Fruit fly (Drosophila melanogaster) whole organism, embryonic: ENCODE measurements around the gene Trim9.

Experiments
- CG12071 ChIP-seq: fragments of 200-800 bp; sonication (Bioruptor generic); optimal IDR thresholded peaks from 3 replicates; lab custom pipeline; 2018; ENCODE audit warnings: missing biosample characterization, mild to moderate bottlenecking, missing genetic modification characterization
- CG16863 ChIP-seq: fragments of 200-800 bp; sonication (Bioruptor generic); optimal IDR thresholded peaks from 3 replicates; lab custom pipeline; 2016; ENCODE audit warnings: missing biosample characterization, missing genetic modification characterization
- CG17912 ChIP-seq: fragments of 200-800 bp; sonication (Bioruptor generic); optimal IDR thresholded peaks from 2 replicates; lab custom pipeline; 2018; ENCODE audit warnings: missing biosample characterization, mild to moderate bottlenecking, missing genetic modification characterization
- CG18262 ChIP-seq: fragments of 200-800 bp; optimal IDR thresholded peaks from 3 replicates; lab custom pipeline; 2019; ENCODE audit warnings: missing biosample characterization, mild to moderate bottlenecking, missing genetic modification characterization, moderate library complexity
- CG3065 ChIP-seq: fragments of 200-800 bp; sonication (Bioruptor generic); optimal IDR thresholded peaks from 2 replicates; lab custom pipeline; 2016; ENCODE audit warnings: missing biosample characterization, missing genetic modification characterization
- CG31365 ChIP-seq: fragments of 200-800 bp; sonication (Bioruptor generic); optimal IDR thresholded peaks from 2 replicates; lab custom pipeline; 2018; ENCODE audit warnings: missing biosample characterization, mild to moderate bottlenecking, missing genetic modification characterization
- CG3995 ChIP-seq: fragments of 200-800 bp; sonication (Bioruptor generic); optimal IDR thresholded peaks from 3 replicates; lab custom pipeline; 2016; ENCODE audit warnings: missing biosample characterization, missing genetic modification characterization
- CG5180 ChIP-seq: fragments of 200-800 bp; sonication (Bioruptor generic); optimal IDR thresholded peaks from 3 replicates; lab custom pipeline; 2017; ENCODE audit warnings: missing biosample characterization, missing genetic modification characterization, mild to moderate bottlenecking, moderate library complexity, missing genetic modification reagents
- CG6854 ChIP-seq: fragments of 200-800 bp; sonication (Bioruptor generic); optimal IDR thresholded peaks from 3 replicates; lab custom pipeline; 2017; ENCODE audit warnings: missing biosample characterization, mild to moderate bottlenecking, missing genetic modification characterization
- CG7357 ChIP-seq: fragments of 200-800 bp; sonication (Bioruptor generic); IDR thresholded peaks from 3 replicates; pipeline ENCODE4 v1.3.6; 2022; ENCODE audit warnings: missing biosample characterization, missing genetic modification characterization
- CG7372 ChIP-seq: fragments of 200-800 bp; sonication (Bioruptor generic); IDR thresholded peaks from 2 replicates; pipeline ENCODE4 v1.3.6; 2022; ENCODE audit warnings: missing biosample characterization, missing genetic modification characterization
- CG8478 ChIP-seq: fragments of >200 bp; optimal IDR thresholded peaks from 2 replicates; lab custom pipeline; 2018
- Dfd ChIP-seq, 2 experiments: fragments of >200 bp; optimal IDR thresholded peaks; 2 replicates each; lab custom pipeline; 2017; ENCODE audit warnings: missing biosample characterization in 2 of 2, missing genetic modification characterization in 2 of 2
- Dip2 ChIP-seq: fragments of 200-800 bp; sonication (Bioruptor generic); IDR thresholded peaks from 2 replicates; pipeline ENCODE4 v1.3.6; 2022; ENCODE audit warnings: missing biosample characterization, missing genetic modification characterization
- Dp ChIP-seq: fragments of 200-800 bp; sonication (Bioruptor generic); optimal IDR thresholded peaks from 2 replicates; lab custom pipeline; 2018; ENCODE audit warnings: missing biosample characterization, mild to moderate bottlenecking, missing genetic modification characterization, moderate library complexity
- Dref ChIP-seq: fragments of 200-800 bp; sonication (Bioruptor generic); IDR thresholded peaks from 2 replicates; pipeline ENCODE4 v1.3.6; 2022; ENCODE audit warnings: missing biosample characterization, missing genetic modification characterization
- Ets65A ChIP-seq: fragments of 200-800 bp; sonication (Bioruptor generic); peaks from one replicate; lab custom pipeline; 2016; ENCODE audit warnings: missing biosample characterization, missing genetic modification characterization
- H15 ChIP-seq: fragments of 200-800 bp; sonication (Bioruptor generic); IDR thresholded peaks from 3 replicates; pipeline ENCODE4 v1.3.6; 2022; ENCODE audit warnings: missing biosample characterization, missing genetic modification characterization
- HLHmδ ChIP-seq: fragments of 200-800 bp; sonication (Bioruptor generic); optimal IDR thresholded peaks from 2 replicates; lab custom pipeline; 2018; ENCODE audit warnings: missing biosample characterization, mild to moderate bottlenecking, missing genetic modification characterization, moderate library complexity
- Hmr ChIP-seq: fragments of 200-800 bp; sonication (Bioruptor generic); optimal IDR thresholded peaks from 3 replicates; lab custom pipeline; 2017; ENCODE audit warnings: mild to moderate bottlenecking, missing biosample characterization, missing genetic modification reagents, missing genetic modification characterization
- MESR4 ChIP-seq: fragments of 200-800 bp; sonication (Bioruptor generic); optimal IDR thresholded peaks from 2 replicates; lab custom pipeline; 2018; ENCODE audit warnings: missing biosample characterization, mild to moderate bottlenecking, missing genetic modification characterization, moderate library complexity
- Med ChIP-seq: fragments of 200-800 bp; sonication (Bioruptor generic); peaks from one replicate; lab custom pipeline; 2016; ENCODE audit warnings: missing biosample characterization, missing genetic modification characterization, mild to moderate bottlenecking, inconsistent platforms, moderate library complexity
- NFAT ChIP-seq: fragments of 200-800 bp; sonication (Bioruptor generic); IDR thresholded peaks from 2 replicates; pipeline ENCODE4 v1.3.6; 2022; ENCODE audit warnings: missing biosample characterization, missing genetic modification characterization
- Neu2 ChIP-seq: fragments of 200-800 bp; sonication (Bioruptor generic); optimal IDR thresholded peaks from 3 replicates; lab custom pipeline; 2016; ENCODE audit warnings: missing biosample characterization, missing genetic modification characterization, borderline replicate concordance
- Oli ChIP-seq: fragments of 200-800 bp; sonication (Bioruptor generic); optimal IDR thresholded peaks from 2 replicates; lab custom pipeline; 2018; ENCODE audit warnings: missing biosample characterization, mild to moderate bottlenecking, missing genetic modification characterization, moderate library complexity
- Opbp ChIP-seq: fragments of 200-800 bp; sonication (Bioruptor generic); IDR thresholded peaks from 3 replicates; pipeline ENCODE4 v1.3.6; 2022; ENCODE audit warnings: missing biosample characterization, missing genetic modification characterization; ENCODE audit not compliant: partially characterized antibody
- Optix ChIP-seq: fragments of 200-800 bp; sonication (Bioruptor generic); IDR thresholded peaks from 3 replicates; pipeline ENCODE4 v1.3.6; 2022; ENCODE audit warnings: missing biosample characterization, missing genetic modification characterization
- Ssrp ChIP-seq: fragments of 200-800 bp; sonication (Bioruptor generic); optimal IDR thresholded peaks from 2 replicates; lab custom pipeline; 2018; ENCODE audit warnings: missing biosample characterization, mild to moderate bottlenecking, missing genetic modification characterization, moderate library complexity
- abd-A ChIP-seq: fragments of 200-800 bp; sonication (Bioruptor generic); optimal IDR thresholded peaks from 3 replicates; lab custom pipeline; 2019; ENCODE audit warnings: missing biosample characterization, mild to moderate bottlenecking, missing genetic modification characterization, moderate library complexity
- ash1 ChIP-seq: fragments of 200-800 bp; sonication (Bioruptor generic); optimal IDR thresholded peaks from 2 replicates; lab custom pipeline; 2018; ENCODE audit warnings: missing biosample characterization, mild to moderate bottlenecking, missing genetic modification characterization
- btn ChIP-seq: fragments of 200-800 bp; sonication (Bioruptor generic); optimal IDR thresholded peaks from 2 replicates; lab custom pipeline; 2016; ENCODE audit warnings: missing biosample characterization, missing genetic modification characterization
- caup ChIP-seq: fragments of 200-800 bp; sonication (Bioruptor generic); optimal IDR thresholded peaks from 3 replicates; lab custom pipeline; 2017; ENCODE audit warnings: missing biosample characterization, mild to moderate bottlenecking, missing genetic modification characterization, moderate library complexity; ENCODE audit not compliant: severe bottlenecking
- dati ChIP-seq: fragments of 200-800 bp; sonication (Bioruptor generic); IDR thresholded peaks from 2 replicates; pipeline ENCODE4 v1.3.6; 2022; ENCODE audit warnings: missing biosample characterization, missing genetic modification characterization
- dm ChIP-seq: fragments of 200-800 bp; sonication (Bioruptor generic); optimal IDR thresholded peaks from 3 replicates; lab custom pipeline; 2016; ENCODE audit warnings: missing biosample characterization, missing genetic modification characterization
- dmrt99B ChIP-seq: fragments of 200-800 bp; sonication (Bioruptor generic); optimal IDR thresholded peaks from 2 replicates; lab custom pipeline; 2018; ENCODE audit warnings: missing biosample characterization, mild to moderate bottlenecking, missing genetic modification characterization, moderate library complexity
- eve ChIP-seq, 2 experiments: fragments of >200 bp; optimal IDR thresholded peaks; 2 replicates each; lab custom pipeline; 2017; ENCODE audit warnings: missing biosample characterization in 2 of 2, missing genetic modification characterization in 2 of 2
- grau ChIP-seq: fragments of 200-800 bp; optimal IDR thresholded peaks from 3 replicates; lab custom pipeline; 2019; ENCODE audit warnings: missing biosample characterization, mild to moderate bottlenecking, missing genetic modification characterization, moderate library complexity
- h ChIP-seq: fragments of >200 bp; optimal IDR thresholded peaks from 2 replicates; lab custom pipeline; 2017
- lov ChIP-seq, 2 experiments: fragments of 200-800 bp in 1 of 2; fragments of >200 bp in 1 of 2; sonication (Bioruptor generic) in 1 of 2; IDR thresholded peaks in 1 of 2; optimal IDR thresholded peaks in 1 of 2; 2 replicates in 1 of 2; 3 replicates in 1 of 2; pipeline versions ENCODE4 v1.3.6 to Lab custom; 2017 to 2022; ENCODE audit warnings: missing biosample characterization in 1 of 2, missing genetic modification characterization in 1 of 2
- maf-S ChIP-seq: fragments of 200-800 bp; sonication (Bioruptor generic); optimal IDR thresholded peaks from 2 replicates; lab custom pipeline; 2016; ENCODE audit warnings: missing biosample characterization, missing genetic modification characterization
- nmo ChIP-seq: fragments of 200-800 bp; sonication (Bioruptor generic); optimal IDR thresholded peaks from 2 replicates; lab custom pipeline; 2018; ENCODE audit warnings: missing biosample characterization, mild to moderate bottlenecking, missing genetic modification characterization, moderate library complexity
- sens ChIP-seq: fragments of 200-800 bp; sonication (Bioruptor generic); peaks from one replicate; lab custom pipeline; 2016; ENCODE audit warnings: missing biosample characterization, missing genetic modification characterization
- shn ChIP-seq: fragments of 200-800 bp; sonication (Bioruptor generic); optimal IDR thresholded peaks from 3 replicates; lab custom pipeline; 2016; ENCODE audit warnings: missing biosample characterization, missing genetic modification characterization
- stwl ChIP-seq: fragments of 200-800 bp; sonication (Bioruptor generic); optimal IDR thresholded peaks from 3 replicates; lab custom pipeline; 2018; ENCODE audit warnings: missing biosample characterization, mild to moderate bottlenecking, missing genetic modification characterization, moderate library complexity
- tna ChIP-seq: fragments of 200-800 bp; sonication (Bioruptor generic); IDR thresholded peaks from 2 replicates; pipeline ENCODE4 v1.3.6; 2022; ENCODE audit warnings: missing biosample characterization, missing genetic modification characterization; ENCODE audit not compliant: partially characterized antibody
- ttk ChIP-seq: fragments of 200-800 bp; sonication (Bioruptor generic); IDR thresholded peaks from 2 replicates; pipeline ENCODE4 v2.1.2; 2022; ENCODE audit warnings: missing biosample characterization, missing genetic modification characterization
- unpg ChIP-seq: fragments of 200-800 bp; sonication (Bioruptor generic); optimal IDR thresholded peaks from 3 replicates; lab custom pipeline; 2018; ENCODE audit warnings: missing biosample characterization, mild to moderate bottlenecking, missing genetic modification characterization, moderate library complexity
- wek ChIP-seq: fragments of 200-800 bp; sonication (Bioruptor generic); optimal IDR thresholded peaks from 3 replicates; lab custom pipeline; 2018; ENCODE audit warnings: missing biosample characterization, mild to moderate bottlenecking, missing genetic modification characterization, moderate library complexity
- z ChIP-seq: fragments of 200-800 bp; sonication (Bioruptor generic); IDR thresholded peaks from 3 replicates; pipeline ENCODE4 v1.3.6; 2022; ENCODE audit warnings: missing biosample characterization, missing genetic modification characterization
- zen2 ChIP-seq: fragments of 200-800 bp; sonication (Bioruptor generic); IDR thresholded peaks from 3 replicates; pipeline ENCODE4 v1.3.6; 2022; ENCODE audit warnings: missing biosample characterization, missing genetic modification characterization; ENCODE audit not compliant: partially characterized antibody

The Trim9 gene

DNA sequence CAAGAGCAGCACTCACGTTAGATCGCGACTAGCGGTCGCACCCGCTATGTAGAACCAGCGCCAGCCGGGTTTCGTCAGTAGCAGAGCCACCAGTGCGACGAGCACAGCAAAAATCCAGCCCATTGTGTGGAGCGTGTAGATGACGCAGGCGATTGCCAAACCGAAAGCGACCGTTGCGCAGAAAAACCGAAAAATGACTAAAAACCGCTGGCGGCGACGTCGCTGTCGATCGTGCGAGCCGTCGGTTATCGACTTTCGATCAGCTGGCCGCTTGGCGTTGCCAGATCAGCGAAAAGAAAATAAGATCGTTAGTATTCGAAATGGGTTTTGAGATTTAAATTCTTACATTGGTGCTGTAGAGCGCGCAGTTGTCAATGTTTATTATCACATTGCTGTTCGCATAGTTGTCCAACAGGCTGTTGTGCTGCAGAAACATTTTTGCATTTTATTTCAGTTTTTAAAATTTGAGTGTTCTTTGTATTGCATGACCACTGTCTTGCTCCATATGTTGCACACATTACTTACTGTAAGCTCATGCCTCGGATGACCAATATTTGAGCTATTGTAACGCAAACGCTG is 28.1 kb upstream of the Trim9 start (continued):
- TF ChIP-seq MESR4 (GFP tag; lab: Kevin White, UChicago) (peak; percentile 22), tna (GFP tag; lab: Robert Waterston, UW) (peak; percentile 42; the same call in 1 of the 2 replicates), stwl (tag; lab: Kevin White, UChicago) (no peak), sens (GFP tag; lab: Kevin White, UChicago) (peak; percentile 83), zen2 (GFP tag; lab: Robert Waterston, UW) (no peak), NFAT (0 out of 2 replicates have a peak, but pooled peaks have one; percentile 20), Dfd (GFP tag; optimal IDR thresholded peaks at IDR 0.05; lab: Kevin White, UChicago) (no peak), Dip2 (GFP tag; lab: Robert Waterston, UW) (0 out of 2 replicates have a peak, but pooled peaks have one; percentile 5), CG12071 (peak; percentile 37), H15 (peak; percentile 35; the same call in 1 of the 3 replicates), CG17912 (GFP tag; lab: Kevin White, UChicago) (no peak), Hmr (peak; percentile 58), CG16863 (no peak), Neu2 (GFP tag; lab: Kevin White, UChicago) (no peak), nmo (peak; percentile 30), CG8478 (lab: Kevin White, UChicago) (no peak), Dp (GFP tag; lab: Kevin White, UChicago) (peak; percentile 19), lov (optimal IDR thresholded peaks at IDR 0.05; lab: Kevin White, UChicago) (no peak), lov (GFP tag; IDR thresholded peaks at IDR 0.05; lab: Robert Waterston, UW) (no peak), caup (GFP tag; lab: Kevin White, UChicago) (peak; percentile 33), CG3995 (no peak), Med (GFP tag; lab: Kevin White, UChicago) (peak; percentile 91), CG3065 (GFP tag; lab: Kevin White, UChicago) (no peak), unpg (peak; percentile 12), shn (GFP tag; lab: Kevin White, UChicago) (no peak), wek (GFP tag; lab: Kevin White, UChicago) (peak; percentile 35), CG18262 (tag; lab: Kevin White, UChicago) (peak; percentile 34), dm (GFP tag; lab: Kevin White, UChicago) (peak; percentile 11), ash1 (GFP tag; lab: Kevin White, UChicago) (no peak), CG6854 (peak; percentile 21), CG7372 (GFP tag; lab: Robert Waterston, UW) (no peak), Optix (GFP tag; lab: Robert Waterston, UW) (0 out of 3 replicates have a peak, but pooled peaks have one; percentile 49), grau (peak; percentile 95), dmrt99B (tag; lab: Kevin White, UChicago) (peak; percentile 27), maf-S (GFP tag; lab: Kevin White, UChicago) (no peak), abd-A (tag; lab: Kevin White, UChicago) (no peak), CG7357 (GFP tag; lab: Robert Waterston, UW) (no peak), ttk (GFP tag; lab: Robert Waterston, UW) (no peak), CG31365 (peak; percentile 17), Oli (tag; lab: Kevin White, UChicago) (peak; percentile 34), Ssrp (no peak), z (GFP tag; lab: Robert Waterston, UW) (peak; percentile 52; the same call in 1 of the 3 replicates), h (no peak), eve (GFP tag; optimal IDR thresholded peaks at IDR 0.05; lab: Kevin White, UChicago) (no peak), Dref (GFP tag; lab: Robert Waterston, UW) (peak; percentile 69), Opbp (GFP tag; lab: Robert Waterston, UW) (peak; percentile 60; the same call in 2 of the 3 replicates), HLHmδ (GFP tag; lab: Kevin White, UChicago) (no peak), CG5180 (GFP tag; lab: Kevin White, UChicago) (peak; percentile 17), dati (GFP tag; lab: Robert Waterston, UW) (no peak), btn (GFP tag; lab: Kevin White, UChicago) (no peak), Ets65A (peak; percentile 89)
